Worm (Caenorhabditis elegans) whole organism, L4/young adult: ENCODE results near the gene rrsr-1.

Experiments
- W03F9.2 ChIP-seq: fragments of 150-350 bp; optimal IDR thresholded peaks from 2 replicates; lab custom pipeline; 2014; ENCODE audit warnings: missing biosample characterization, missing genetic modification characterization
- dao-5 ChIP-seq: sonication (generic microtip); optimal IDR thresholded peaks from 2 replicates; lab custom pipeline; 2016; ENCODE audit warnings: missing genotype, missing genetic modification characterization, moderate library complexity, missing compliant biosample characterization
- him-1 ChIP-seq: sonication (generic microtip); optimal IDR thresholded peaks from 2 replicates; lab custom pipeline; 2016; ENCODE audit warnings: missing genotype, missing genetic modification reagents, missing genetic modification characterization, missing compliant biosample characterization

rrsr-1 gene

ce11 chrV:14378052-14378451 lies 46.8 kb downstream of the rrsr-1 start:
- TF ChIP-seq him-1 (tag; lab: Kevin White, UChicago) (no peak), dao-5 (tag; lab: Kevin White, UChicago) (no peak), W03F9.2 (tag; lab: Kevin White, UChicago) (no peak)
